Worm (Caenorhabditis elegans) whole organism, mixed stage, embryonic: Measurements from ENCODE around the gene grld-1.

ENCODE experiments used
- elt-3 ChIP-seq: fragments of 150-350 bp; optimal IDR thresholded peaks from 2 replicates; lab custom pipeline; 2014; ENCODE audit warnings: missing biosample characterization, missing genetic modification characterization
- ham-2 ChIP-seq: fragments of 200-800 bp; sonication (Bioruptor generic); optimal IDR thresholded peaks from 2 replicates; lab custom pipeline; 2018; ENCODE audit warnings: mild to moderate bottlenecking, missing genetic modification characterization, missing compliant biosample characterization
- mab-5 ChIP-seq: fragments of 150-350 bp; optimal IDR thresholded peaks from 2 replicates; lab custom pipeline; 2014; ENCODE audit warnings: missing biosample characterization, missing genetic modification characterization
- mep-1 ChIP-seq: fragments of 150-350 bp; optimal IDR thresholded peaks from 2 replicates; lab custom pipeline; 2017; ENCODE audit warnings: missing biosample characterization, missing genetic modification reagents, missing genetic modification characterization, inconsistent platforms
- nhr-12 ChIP-seq: fragments of 150-350 bp; optimal IDR thresholded peaks from 2 replicates; lab custom pipeline; 2014; ENCODE audit warnings: missing biosample characterization, missing genetic modification characterization
- nhr-237 ChIP-seq: fragments of 150-350 bp; optimal IDR thresholded peaks from 2 replicates; lab custom pipeline; 2014; ENCODE audit warnings: missing biosample characterization, missing genetic modification characterization
- nhr-28 ChIP-seq: fragments of 150-350 bp; optimal IDR thresholded peaks from 2 replicates; lab custom pipeline; 2014; ENCODE audit warnings: missing biosample characterization, missing genetic modification characterization
- nhr-76 ChIP-seq: sonication (generic microtip); optimal IDR thresholded peaks from 2 replicates; lab custom pipeline; 2017; ENCODE audit warnings: missing biosample characterization, missing genetic modification characterization
- unc-120 ChIP-seq: sonication (generic microtip); optimal IDR thresholded peaks from 2 replicates; lab custom pipeline; 2017; ENCODE audit warnings: missing genetic modification characterization, missing compliant biosample characterization; ENCODE audit not compliant: poor library complexity, severe bottlenecking

DNA sequence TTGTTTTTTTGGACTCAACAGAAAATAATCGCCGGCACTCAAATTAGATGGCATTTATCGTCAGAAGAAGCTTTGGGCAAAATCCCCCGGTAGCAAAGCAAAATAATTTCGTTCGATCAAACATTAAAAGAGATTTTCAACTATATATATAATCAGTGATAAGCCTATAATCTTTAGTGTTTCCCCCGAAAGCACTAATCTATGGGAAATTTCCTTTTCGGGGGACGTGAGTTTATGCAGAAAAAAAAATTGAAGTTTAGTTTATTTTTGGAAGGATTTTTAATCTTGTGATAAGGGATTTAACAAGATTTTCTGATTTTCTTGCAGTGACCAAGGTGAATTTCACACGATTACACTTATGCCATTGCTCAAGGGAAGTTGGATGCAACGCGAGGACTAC lies 8.2 kb upstream of the grld-1 start:
- TF ChIP-seq ham-2 (GFP tag; lab: Kevin White, UChicago), result no peak
- TF ChIP-seq unc-120 (tag; lab: Kevin White, UChicago), result no peak
- TF ChIP-seq nhr-28 (tag; lab: Kevin White, UChicago), result no peak
- TF ChIP-seq mep-1 (tag; lab: Kevin White, UChicago), result no peak
- no peak for TF ChIP-seq nhr-237
- TF ChIP-seq elt-3, result no peak
- no peak for TF ChIP-seq mab-5 (tag; lab: Kevin White, UChicago)
- TF ChIP-seq nhr-76, result no peak
- TF ChIP-seq nhr-12 (tag; lab: Kevin White, UChicago), result no peak
